Fruit fly (Drosophila melanogaster) whole organism, adult: ENCODE data around the gene MED25.
A peak's percentile ranks its signal among the peaks of the same experiment; 100 is the strongest.

Experiments
- CG11617 ChIP-seq: fragments of 200-800 bp; sonication (Bioruptor generic); optimal IDR thresholded peaks from 2 replicates; lab custom pipeline; 2017; ENCODE audit warnings: mild to moderate bottlenecking, missing biosample characterization, missing genetic modification reagents, missing genetic modification characterization
- CG12768 ChIP-seq: fragments of 200-800 bp; sonication (Bioruptor generic); optimal IDR thresholded peaks from 2 replicates; lab custom pipeline; 2017; ENCODE audit warnings: missing biosample characterization, missing genetic modification characterization, mild to moderate bottlenecking, moderate library complexity, missing genetic modification reagents
- CG14711 ChIP-seq: fragments of 200-800 bp; sonication (Bioruptor generic); optimal IDR thresholded peaks from 2 replicates; lab custom pipeline; 2018; ENCODE audit warnings: missing biosample characterization, mild to moderate bottlenecking, missing genetic modification characterization, moderate library complexity
- CG1620 ChIP-seq: fragments of 200-800 bp; sonication (Bioruptor generic); optimal IDR thresholded peaks from 2 replicates; lab custom pipeline; 2016; ENCODE audit warnings: missing biosample characterization, missing genetic modification characterization
- CG33017 ChIP-seq: fragments of 200-800 bp; sonication (Bioruptor generic); optimal IDR thresholded peaks from 2 replicates; lab custom pipeline; 2018; ENCODE audit warnings: missing biosample characterization, mild to moderate bottlenecking, missing genetic modification characterization, moderate library complexity
- CG5204 ChIP-seq: fragments of 200-800 bp; sonication (Bioruptor generic); optimal IDR thresholded peaks from 2 replicates; lab custom pipeline; 2016; ENCODE audit warnings: missing biosample characterization, missing genetic modification characterization
- CG7045 ChIP-seq: fragments of 200-800 bp; sonication (Bioruptor generic); optimal IDR thresholded peaks from 2 replicates; lab custom pipeline; 2017; ENCODE audit warnings: missing biosample characterization, mild to moderate bottlenecking, missing genetic modification characterization
- CG7101 ChIP-seq: fragments of 200-800 bp; sonication (Bioruptor generic); optimal IDR thresholded peaks from 2 replicates; lab custom pipeline; 2018; ENCODE audit warnings: missing biosample characterization, mild to moderate bottlenecking, missing genetic modification characterization, moderate library complexity
- Clk ChIP-seq: fragments of 200-800 bp; sonication (Bioruptor generic); optimal IDR thresholded peaks from 2 replicates; lab custom pipeline; 2017; ENCODE audit warnings: missing biosample characterization, missing genetic modification characterization
- Crg-1 ChIP-seq: fragments of 200-800 bp; sonication (Bioruptor generic); optimal IDR thresholded peaks from 2 replicates; lab custom pipeline; 2016; ENCODE audit warnings: missing biosample characterization, missing genetic modification characterization
- Hr96 ChIP-seq: fragments of 200-800 bp; sonication (Bioruptor generic); optimal IDR thresholded peaks from 2 replicates; lab custom pipeline; 2016; ENCODE audit warnings: missing biosample characterization, missing genetic modification characterization
- Mnt ChIP-seq: fragments of 200-800 bp; sonication (Bioruptor generic); optimal IDR thresholded peaks from 2 replicates; lab custom pipeline; 2016; ENCODE audit warnings: missing biosample characterization, mild to moderate bottlenecking, missing genetic modification characterization
- bab1 ChIP-seq: fragments of 200-800 bp; sonication (Bioruptor generic); optimal IDR thresholded peaks from 3 replicates; lab custom pipeline; 2019; ENCODE audit warnings: missing biosample characterization, mild to moderate bottlenecking, missing genetic modification characterization, moderate library complexity
- cic ChIP-seq: fragments of 200-800 bp; sonication (Bioruptor generic); optimal IDR thresholded peaks from 2 replicates; lab custom pipeline; 2017; ENCODE audit warnings: missing biosample characterization, mild to moderate bottlenecking, missing genetic modification characterization, moderate library complexity
- cnc ChIP-seq, 2 experiments: fragments of >200 bp; optimal IDR thresholded peaks; 2 replicates each; lab custom pipeline; 2017
- kay ChIP-seq: fragments of 200-800 bp; sonication (Bioruptor generic); peaks from one replicate; lab custom pipeline; 2016; ENCODE audit warnings: missing biosample characterization, missing genetic modification characterization, borderline replicate concordance
- ovo ChIP-seq: fragments of 200-800 bp; sonication (Bioruptor generic); optimal IDR thresholded peaks from 2 replicates; lab custom pipeline; 2016; ENCODE audit warnings: missing biosample characterization, missing genetic modification characterization
- pad ChIP-seq: fragments of 200-800 bp; sonication (Bioruptor generic); optimal IDR thresholded peaks from 3 replicates; lab custom pipeline; 2017; ENCODE audit warnings: missing biosample characterization, missing genetic modification characterization, mild to moderate bottlenecking, moderate library complexity, missing genetic modification reagents
- tj ChIP-seq: fragments of 200-800 bp; sonication (Bioruptor generic); optimal IDR thresholded peaks from 3 replicates; lab custom pipeline; 2017; ENCODE audit warnings: missing biosample characterization, mild to moderate bottlenecking, missing genetic modification characterization, moderate library complexity
- toe ChIP-seq: fragments of 200-800 bp; sonication (Bioruptor generic); optimal IDR thresholded peaks from 2 replicates; lab custom pipeline; 2016; ENCODE audit warnings: missing biosample characterization, missing genetic modification characterization

The MED25 gene

dm6 chr3R:20008372-20009051 lies at the start of gene MED25, which contains the start of gene Hs6st:
Gene MED25 (plus strand): TSS chr3R:20008947.
Gene Hs6st (minus strand): TSS chr3R:20008512.
- no peak for TF ChIP-seq cnc (optimal IDR thresholded peaks at IDR 0.05; lab: Kevin White, UChicago)
- TF ChIP-seq cic = no peak
- peak; percentile 26 for TF ChIP-seq CG7101 (tag; lab: Kevin White, UChicago)
- peak; percentile 40 for TF ChIP-seq pad (GFP tag; lab: Kevin White, UChicago)
- TF ChIP-seq CG33017 = no peak
- peak; percentile 77 for TF ChIP-seq bab1 (GFP tag; lab: Kevin White, UChicago)
- TF ChIP-seq Clk (GFP tag; lab: Kevin White, UChicago) = peak; percentile 50
- TF ChIP-seq CG11617 (GFP tag; lab: Kevin White, UChicago) = peak; percentile 41
- TF ChIP-seq ovo (GFP tag; lab: Kevin White, UChicago) = peak; percentile 8
- no peak for TF ChIP-seq kay
- peak; percentile 2 for TF ChIP-seq tj
- TF ChIP-seq CG5204 (GFP tag; lab: Kevin White, UChicago) = peak; percentile 47
- TF ChIP-seq Crg-1 (GFP tag; lab: Kevin White, UChicago) = no peak
- TF ChIP-seq toe = peak; percentile 42
- TF ChIP-seq CG12768 (GFP tag; lab: Kevin White, UChicago) = peak; percentile 72
- peak; percentile 50 for TF ChIP-seq CG7045
- TF ChIP-seq Mnt (GFP tag; lab: Kevin White, UChicago) = peak; percentile 40
- TF ChIP-seq Hr96 (GFP tag; lab: Kevin White, UChicago) = no peak
- peak; percentile 17 for TF ChIP-seq CG1620
- peak; percentile 68 for TF ChIP-seq CG14711 (tag; lab: Kevin White, UChicago)

DNA sequence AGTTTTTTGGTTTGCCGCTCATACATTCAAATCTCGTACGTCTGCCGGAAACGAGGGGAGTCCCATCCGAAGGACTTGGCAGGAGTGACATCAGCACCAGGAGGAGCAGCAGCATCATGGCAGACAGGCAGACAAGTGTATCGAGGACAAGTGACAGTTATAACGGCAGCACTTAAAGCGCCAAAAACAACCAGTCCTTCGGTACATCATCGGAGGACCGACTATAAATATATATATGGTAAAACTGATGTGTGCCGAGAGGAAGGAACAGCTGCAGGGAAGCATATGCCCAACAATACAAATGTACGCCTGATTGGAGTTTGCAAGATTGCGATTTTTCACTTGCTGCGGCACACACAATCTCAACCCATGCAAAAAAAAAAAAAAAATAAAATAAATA lies 40.1 kb upstream of the MED25 start:
- TF ChIP-seq Hr96 (GFP tag; lab: Kevin White, UChicago) (no peak), Clk (GFP tag; lab: Kevin White, UChicago) (no peak), cic (no peak), Crg-1 (GFP tag; lab: Kevin White, UChicago) (no peak), kay (no peak), bab1 (GFP tag; lab: Kevin White, UChicago) (no peak), ovo (GFP tag; lab: Kevin White, UChicago) (no peak), CG1620 (no peak), CG14711 (tag; lab: Kevin White, UChicago) (no peak), tj (no peak), cnc (optimal IDR thresholded peaks at IDR 0.05; lab: Kevin White, UChicago) (no peak), CG11617 (GFP tag; lab: Kevin White, UChicago) (no peak), CG12768 (GFP tag; lab: Kevin White, UChicago) (no peak)

DNA sequence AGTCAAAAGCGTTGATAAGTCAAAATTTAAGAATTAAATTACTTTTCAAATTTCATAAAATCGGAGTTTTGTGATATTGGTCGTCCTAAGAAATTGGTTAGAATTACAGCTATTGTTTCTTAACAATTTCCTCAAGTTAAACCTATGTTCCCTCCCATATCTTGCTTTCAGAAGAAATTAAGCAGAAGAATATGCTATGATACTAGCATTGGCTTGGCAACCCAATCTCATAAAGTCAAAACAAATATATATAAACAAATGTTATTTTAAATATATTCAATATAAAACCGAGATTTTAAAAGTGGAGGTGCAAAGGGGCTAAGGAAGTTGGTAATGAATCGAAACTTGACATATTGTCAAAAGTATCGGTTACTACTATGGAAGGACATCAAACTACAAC lies 36.1 kb upstream of the MED25 start, which contains the start of gene CG31213:
TSS of gene CG31213 (plus strand) at position 301 of the 400 bp plus-strand sequence.
- TF ChIP-seq Clk (GFP tag; lab: Kevin White, UChicago) (no peak), CG7045 (no peak), cic (no peak), Crg-1 (GFP tag; lab: Kevin White, UChicago) (no peak), CG11617 (GFP tag; lab: Kevin White, UChicago) (no peak), tj (no peak), CG5204 (GFP tag; lab: Kevin White, UChicago) (no peak), CG1620 (no peak), cnc (optimal IDR thresholded peaks at IDR 0.05; lab: Kevin White, UChicago) (no peak)

DNA sequence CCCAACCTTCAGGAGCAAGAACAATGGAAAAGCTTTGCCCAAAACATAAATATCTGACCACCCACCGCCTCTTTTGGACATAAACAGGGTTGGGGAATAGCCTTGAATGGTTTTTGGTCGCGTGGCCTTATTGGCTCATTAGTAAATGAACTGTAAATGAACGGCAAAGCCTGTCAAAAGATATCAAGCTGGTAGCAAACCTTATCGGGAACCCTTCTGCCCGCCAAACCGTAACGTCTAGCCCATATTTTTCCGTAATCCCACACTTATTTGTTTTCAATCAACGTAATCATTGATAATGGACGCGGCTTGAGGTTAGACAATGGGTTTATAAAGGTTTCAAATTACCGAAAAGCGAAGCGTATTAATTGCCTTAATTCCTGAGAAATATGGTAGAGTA lies 23.4 kb upstream of the MED25 start:
- TF ChIP-seq CG14711 (tag; lab: Kevin White, UChicago) (no peak), toe (no peak), CG33017 (no peak), CG7101 (tag; lab: Kevin White, UChicago) (no peak), CG12768 (GFP tag; lab: Kevin White, UChicago) (no peak), bab1 (GFP tag; lab: Kevin White, UChicago) (no peak), kay (no peak), cic (no peak), CG11617 (GFP tag; lab: Kevin White, UChicago) (no peak), ovo (GFP tag; lab: Kevin White, UChicago) (no peak), CG7045 (no peak), tj (no peak), cnc (optimal IDR thresholded peaks at IDR 0.05; lab: Kevin White, UChicago) (no peak), Mnt (GFP tag; lab: Kevin White, UChicago) (no peak)

- TF ChIP-seq CG14711 (tag; lab: Kevin White, UChicago) (no peak), cnc (optimal IDR thresholded peaks at IDR 0.05; lab: Kevin White, UChicago) (no peak), pad (GFP tag; lab: Kevin White, UChicago) (no peak), CG12768 (GFP tag; lab: Kevin White, UChicago) (no peak), kay (no peak), Clk (GFP tag; lab: Kevin White, UChicago) (no peak), cic (no peak), CG33017 (no peak), CG7101 (tag; lab: Kevin White, UChicago) (no peak), toe (no peak)
Observed at dm6 chr3R:19995408-19995807, 13.3 kb upstream of the MED25 start.

dm6 chr3R:19996433-19996832 lies 12.3 kb upstream of the MED25 start:
- TF ChIP-seq toe (no peak), cnc (optimal IDR thresholded peaks at IDR 0.05; lab: Kevin White, UChicago) (no peak), kay (no peak), CG5204 (GFP tag; lab: Kevin White, UChicago) (no peak), pad (GFP tag; lab: Kevin White, UChicago) (no peak), CG7101 (tag; lab: Kevin White, UChicago) (no peak), ovo (GFP tag; lab: Kevin White, UChicago) (no peak), CG11617 (GFP tag; lab: Kevin White, UChicago) (no peak)
